Fruit fly (Drosophila melanogaster): ENCODE measurements around the gene tap.
A peak's percentile ranks its signal among the peaks of the same experiment; 100 is the strongest.

The tap gene

dm6 chr3L:17344596-17344995 lies 14.9 kb upstream of the tap start, which contains the start of gene brv2:
TSS of gene brv2 (minus strand) at chr3L:17344696.
- TF ChIP-seq tai (GFP tag; optimal IDR thresholded peaks at IDR 0.05) (no peak), CG9705 (GFP tag; optimal IDR thresholded peaks at IDR 0.05) (no peak), dsf (GFP tag; optimal IDR thresholded peaks at IDR 0.05; ENCODE audit: borderline replicate concordance) (no peak), jim (GFP tag; optimal IDR thresholded peaks at IDR 0.05) (no peak)

dm6 chr3L:17346393-17346792 lies 13.1 kb upstream of the tap start:
- TF ChIP-seq Rel (GFP tag; optimal IDR thresholded peaks at IDR 0.05) (no peak), Rel (tag; optimal IDR thresholded peaks at IDR 0.05) (no peak), h (GFP tag; optimal IDR thresholded peaks at IDR 0.05) (no peak)

- no peak for TF ChIP-seq CG32264 (GFP tag; optimal IDR thresholded peaks at IDR 0.05)
- peak; percentile 51 for TF ChIP-seq Dfd (GFP tag; optimal IDR thresholded peaks at IDR 0.05)
These were observed 9.9 kb upstream of the tap start, which contains the start of gene Mip for dm6 chr3L:17349604-17350003. TSS of gene Mip (minus strand) at chr3L:17349666.

dm6 chr3L:17351522-17351921 lies 8.0 kb upstream of the tap start, which contains the start of gene CG7692:
TSS of gene CG7692 (plus strand) at chr3L:17351822.
- no peak for TF ChIP-seq Dif (GFP tag; optimal IDR thresholded peaks at IDR 0.05; ENCODE audit: partially characterized antibody)
- TF ChIP-seq dl (GFP tag; optimal IDR thresholded peaks at IDR 0.05; ENCODE audit: insufficient read depth in 1 of 2, partially characterized antibody in 2 of 2) = no peak
- no peak for TF ChIP-seq jim (GFP tag; optimal IDR thresholded peaks at IDR 0.05)
- no peak for TF ChIP-seq Hnf4 (GFP tag; optimal IDR thresholded peaks at IDR 0.05)
- no peak for TF ChIP-seq dsf (GFP tag; optimal IDR thresholded peaks at IDR 0.05; ENCODE audit: borderline replicate concordance)
- TF ChIP-seq br (GFP tag; optimal IDR thresholded peaks at IDR 0.05) = no peak
- TF ChIP-seq CrebA (GFP tag; optimal IDR thresholded peaks at IDR 0.05; ENCODE audit: borderline replicate concordance) = no peak
- no peak for TF ChIP-seq rgr (GFP tag; optimal IDR thresholded peaks at IDR 0.05)
- no peak for TF ChIP-seq h (GFP tag; optimal IDR thresholded peaks at IDR 0.05)
- TF ChIP-seq Jra (GFP tag; optimal IDR thresholded peaks at IDR 0.05) = no peak
- no peak for TF ChIP-seq fru (GFP tag; optimal IDR thresholded peaks at IDR 0.05)
- no peak for TF ChIP-seq Dfd (GFP tag; optimal IDR thresholded peaks at IDR 0.05)
- no peak for TF ChIP-seq HLH106 (tag; optimal IDR thresholded peaks at IDR 0.05)
- no peak for TF ChIP-seq lola (GFP tag; optimal IDR thresholded peaks at IDR 0.05)
- no peak for TF ChIP-seq usp (GFP tag; optimal IDR thresholded peaks at IDR 0.05)
- TF ChIP-seq Sp1 (GFP tag; optimal IDR thresholded peaks at IDR 0.05) = no peak
- no peak for TF ChIP-seq GATAd (GFP tag; optimal IDR thresholded peaks at IDR 0.05)
- no peak for TF ChIP-seq Hr78 (GFP tag; optimal IDR thresholded peaks at IDR 0.05)
- no peak for TF ChIP-seq psq (GFP tag; optimal IDR thresholded peaks at IDR 0.05)

dm6 chr3L:17352812-17353211 lies 6.7 kb upstream of the tap start:
- TF ChIP-seq rgr (GFP tag; optimal IDR thresholded peaks at IDR 0.05) (peak; percentile 28), fru (GFP tag; optimal IDR thresholded peaks at IDR 0.05) (peak; percentile 40), dmrt93B (GFP tag; optimal IDR thresholded peaks at IDR 0.05) (no peak), lola (GFP tag; optimal IDR thresholded peaks at IDR 0.05) (no peak), Myc (optimal IDR thresholded peaks at IDR 0.05) (peak; percentile 74)

- TF ChIP-seq Dfd (GFP tag; optimal IDR thresholded peaks at IDR 0.05) (no peak), Sp1 (GFP tag; optimal IDR thresholded peaks at IDR 0.05) (no peak)
These were observed 2.1 kb upstream of the tap start for dm6 chr3L:17357431-17357830.

dm6 chr3L:17358490-17358889 lies 992 bp upstream of the tap start:
- TF ChIP-seq dmrt93B (GFP tag; optimal IDR thresholded peaks at IDR 0.05) (no peak), Vsx2 (GFP tag; optimal IDR thresholded peaks at IDR 0.05; ENCODE audit: partially characterized antibody) (peak; percentile 37)

dm6 chr3L:17361925-17362324 lies 2.4 kb downstream of the tap start:
- TF ChIP-seq Hr83 (GFP tag; optimal IDR thresholded peaks at IDR 0.05; ENCODE audit: poor library complexity, severe bottlenecking) (no peak), Hnf4 (GFP tag; optimal IDR thresholded peaks at IDR 0.05) (no peak), pan (optimal IDR thresholded peaks at IDR 0.05) (no peak), Myc (optimal IDR thresholded peaks at IDR 0.05) (no peak), GATAd (GFP tag; optimal IDR thresholded peaks at IDR 0.05) (no peak), dl (GFP tag; optimal IDR thresholded peaks at IDR 0.05; ENCODE audit: insufficient read depth in 1 of 2, partially characterized antibody in 2 of 2) (no peak)
